Fruit fly (Drosophila melanogaster) whole organism: ENCODE results near the gene CG13376.

ENCODE experiments used
- CG8478 ChIP-seq: fragments of >200 bp; optimal IDR thresholded peaks from 2 replicates; lab custom pipeline; 2018; ENCODE audit warnings: inconsistent platforms
- EcR ChIP-seq, 2 experiments: fragments of >200 bp; optimal IDR thresholded peaks; 2 replicates each; lab custom pipeline; 2017; ENCODE audit warnings: missing biosample characterization in 2 of 2, missing genetic modification characterization in 2 of 2, missing genetic modification reagents in 2 of 2
- pan ChIP-seq: fragments of >200 bp; optimal IDR thresholded peaks from 2 replicates; lab custom pipeline; 2017
- psq ChIP-seq: fragments of >200 bp; optimal IDR thresholded peaks from 2 replicates; lab custom pipeline; 2017
- usp ChIP-seq: fragments of >200 bp; optimal IDR thresholded peaks from 2 replicates; lab custom pipeline; 2017; ENCODE audit warnings: missing biosample characterization, missing genetic modification characterization, mixed read lengths

- TF ChIP-seq psq (lab: Kevin White, UChicago) (no peak), pan (lab: Kevin White, UChicago) (no peak), CG8478 (lab: Kevin White, UChicago) (no peak), usp (GFP tag; lab: Kevin White, UChicago) (no peak), EcR (GFP tag; optimal IDR thresholded peaks at IDR 0.05; lab: Kevin White, UChicago) (no peak)
Measured at dm6 chrX:279097-279727, 12.4 kb upstream of the CG13376 start, which contains the start of the genes CG3777 and ewg.
